Worm (Caenorhabditis elegans): ENCODE results near the gene fbxb-117.

DNA sequence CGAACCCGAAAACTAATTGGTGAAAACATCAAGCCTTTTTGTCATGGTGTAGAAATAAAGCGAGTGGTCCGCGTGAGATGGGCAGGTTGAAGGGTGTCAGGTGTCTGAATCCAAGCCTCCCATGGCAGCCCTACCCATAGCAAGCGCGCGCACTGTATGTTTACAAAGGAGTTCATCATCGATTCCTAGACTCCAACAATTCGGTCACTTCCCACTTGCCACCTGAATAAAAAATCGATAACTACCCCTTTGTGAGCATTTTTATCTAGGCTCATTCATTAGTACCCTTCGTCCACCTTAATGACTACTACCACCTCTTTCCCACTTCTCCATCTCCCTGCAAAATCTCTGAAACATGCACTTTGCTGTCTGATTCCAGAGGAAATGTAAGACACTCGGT is 30.6 kb downstream of the fbxb-117 start, which contains the start of gene fbxb-64:
- no peak for TF ChIP-seq lin-39 (tag; optimal IDR thresholded peaks at IDR 0.05)
- TF ChIP-seq snpc-4 (tag; optimal IDR thresholded peaks at IDR 0.05) = no peak
- no peak for TF ChIP-seq unc-39 (tag; optimal IDR thresholded peaks at IDR 0.05)
- no peak for TF ChIP-seq lsy-2 (tag; optimal IDR thresholded peaks at IDR 0.05)
- TF ChIP-seq lin-13 (GFP tag; optimal IDR thresholded peaks at IDR 0.05) = no peak
- no peak for TF ChIP-seq nhr-237 (tag; optimal IDR thresholded peaks at IDR 0.05)
- no peak for TF ChIP-seq nhr-77 (tag; optimal IDR thresholded peaks at IDR 0.05)
- TF ChIP-seq fos-1 (tag; optimal IDR thresholded peaks at IDR 0.05) = no peak
- no peak for TF ChIP-seq ZK546.5 (tag; optimal IDR thresholded peaks at IDR 0.05)
- TF ChIP-seq elt-3 (tag; optimal IDR thresholded peaks at IDR 0.05) = no peak
- no peak for TF ChIP-seq lin-11 (tag; optimal IDR thresholded peaks at IDR 0.05)
- no peak for TF ChIP-seq sem-4 (tag; optimal IDR thresholded peaks at IDR 0.05)
- TF ChIP-seq skn-1 (tag; optimal IDR thresholded peaks at IDR 0.05) = no peak
- no peak for TF ChIP-seq ceh-16 (tag; optimal IDR thresholded peaks at IDR 0.05)

Data from whole organism, L2 larva.